Fruit fly (Drosophila melanogaster) whole organism, embryonic: ENCODE results near the gene nuf.
A peak's percentile ranks its signal among the peaks of the same experiment; 100 is the strongest.

ENCODE experiments used
- Abd-B ChIP-seq: fragments of 200-800 bp; sonication (Bioruptor generic); optimal IDR thresholded peaks from 2 replicates; lab custom pipeline; 2018; ENCODE audit warnings: missing biosample characterization, mild to moderate bottlenecking, missing genetic modification characterization, moderate library complexity
- Atf6 ChIP-seq: fragments of 200-800 bp; sonication (Bioruptor generic); IDR thresholded peaks from 2 replicates; pipeline ENCODE4 v1.3.6; 2022; ENCODE audit warnings: missing biosample characterization, missing genetic modification characterization
- CG10267 ChIP-seq: fragments of 200-800 bp; sonication (Bioruptor generic); optimal IDR thresholded peaks from 2 replicates; lab custom pipeline; 2018; ENCODE audit warnings: missing biosample characterization, mild to moderate bottlenecking, missing genetic modification characterization, moderate library complexity
- CG10274 ChIP-seq: fragments of 200-800 bp; sonication (Bioruptor generic); optimal IDR thresholded peaks from 3 replicates; lab custom pipeline; 2017; ENCODE audit warnings: missing biosample characterization, mild to moderate bottlenecking, missing genetic modification characterization
- CG10462 ChIP-seq: fragments of 200-800 bp; sonication (Bioruptor generic); optimal IDR thresholded peaks from 2 replicates; lab custom pipeline; 2016; ENCODE audit warnings: missing biosample characterization, missing genetic modification characterization
- CG11723 ChIP-seq: fragments of 200-800 bp; sonication (Bioruptor generic); optimal IDR thresholded peaks from 2 replicates; lab custom pipeline; 2017; ENCODE audit warnings: missing biosample characterization, mild to moderate bottlenecking, missing genetic modification characterization
- CG12659 ChIP-seq: fragments of 200-800 bp; sonication (Bioruptor generic); optimal IDR thresholded peaks from 3 replicates; lab custom pipeline; 2017; ENCODE audit warnings: mild to moderate bottlenecking, missing biosample characterization, missing genetic modification reagents, missing genetic modification characterization
- CG1792 ChIP-seq: fragments of 200-800 bp; sonication (Bioruptor generic); optimal IDR thresholded peaks from 2 replicates; lab custom pipeline; 2016; ENCODE audit warnings: missing biosample characterization, missing genetic modification characterization
- CG2116 ChIP-seq: fragments of 200-800 bp; sonication (Bioruptor generic); optimal IDR thresholded peaks from 3 replicates; lab custom pipeline; 2018; ENCODE audit warnings: missing biosample characterization, mild to moderate bottlenecking, missing genetic modification characterization
- CG2199 ChIP-seq: fragments of 200-800 bp; sonication (Bioruptor generic); IDR thresholded peaks from 3 replicates; pipeline ENCODE4 v1.3.6; 2022; ENCODE audit warnings: missing biosample characterization, missing genetic modification characterization
- CG2712 ChIP-seq: fragments of 200-800 bp; optimal IDR thresholded peaks from 3 replicates; lab custom pipeline; 2019; ENCODE audit warnings: missing biosample characterization, mild to moderate bottlenecking, missing genetic modification characterization, moderate library complexity
- CG31365 ChIP-seq: fragments of 200-800 bp; sonication (Bioruptor generic); optimal IDR thresholded peaks from 2 replicates; lab custom pipeline; 2018; ENCODE audit warnings: missing biosample characterization, mild to moderate bottlenecking, missing genetic modification characterization
- CG3281 ChIP-seq: fragments of 200-800 bp; sonication (Bioruptor generic); optimal IDR thresholded peaks from 3 replicates; lab custom pipeline; 2017; ENCODE audit warnings: missing biosample characterization, mild to moderate bottlenecking, missing genetic modification characterization
- CG3726 ChIP-seq: fragments of 200-800 bp; sonication (Bioruptor generic); IDR thresholded peaks from 3 replicates; pipeline ENCODE4, ENCODE4 v1.3.6; 2022; ENCODE audit warnings: missing biosample characterization, missing genetic modification characterization
- CG6854 ChIP-seq: fragments of 200-800 bp; sonication (Bioruptor generic); optimal IDR thresholded peaks from 3 replicates; lab custom pipeline; 2017; ENCODE audit warnings: missing biosample characterization, mild to moderate bottlenecking, missing genetic modification characterization
- CG7271 ChIP-seq: fragments of 200-800 bp; sonication (Bioruptor generic); optimal IDR thresholded peaks from 2 replicates; lab custom pipeline; 2018; ENCODE audit warnings: missing biosample characterization, mild to moderate bottlenecking, missing genetic modification characterization, moderate library complexity
- CG8290 ChIP-seq, 3 experiments: fragments of 200-800 bp; sonication (Bioruptor generic); optimal IDR thresholded peaks; 2 replicates each; lab custom pipeline; 2016 to 2019; ENCODE audit warnings: missing biosample characterization in 3 of 3, missing genetic modification characterization in 3 of 3, mild to moderate bottlenecking in 2 of 3, moderate library complexity in 1 of 3
- D ChIP-seq, 2 experiments: fragments of 200-800 bp in 1 of 2; fragments of >200 bp in 1 of 2; sonication (Bioruptor generic) in 1 of 2; optimal IDR thresholded peaks; 2 replicates in 1 of 2; 3 replicates in 1 of 2; lab custom pipeline; 2017; ENCODE audit warnings: mild to moderate bottlenecking in 1 of 2, missing biosample characterization in 1 of 2, missing genetic modification characterization in 1 of 2, missing genetic modification reagents in 1 of 2
- D19B ChIP-seq: fragments of 200-800 bp; sonication (Bioruptor generic); optimal IDR thresholded peaks from 2 replicates; lab custom pipeline; 2017; ENCODE audit warnings: missing biosample characterization, mild to moderate bottlenecking, missing genetic modification characterization
- HmgD ChIP-seq: fragments of 200-800 bp; sonication (Bioruptor generic); optimal IDR thresholded peaks from 3 replicates; lab custom pipeline; 2016; ENCODE audit warnings: missing biosample characterization, missing genetic modification characterization
- HmgZ ChIP-seq: fragments of 200-800 bp; sonication (Bioruptor generic); optimal IDR thresholded peaks from 2 replicates; lab custom pipeline; 2018; ENCODE audit warnings: missing biosample characterization, mild to moderate bottlenecking, missing genetic modification characterization
- Hsf ChIP-seq: fragments of 200-800 bp; sonication (Bioruptor generic); optimal IDR thresholded peaks from 3 replicates; lab custom pipeline; 2016; ENCODE audit warnings: missing biosample characterization, missing genetic modification characterization
- NC2α ChIP-seq: fragments of 200-800 bp; sonication (Bioruptor generic); optimal IDR thresholded peaks from 2 replicates; lab custom pipeline; 2016; ENCODE audit warnings: missing biosample characterization, missing genetic modification characterization
- NC2β ChIP-seq: fragments of 200-800 bp; sonication (Bioruptor generic); optimal IDR thresholded peaks from 2 replicates; lab custom pipeline; 2016; ENCODE audit warnings: missing biosample characterization, missing genetic modification characterization
- Neu2 ChIP-seq: fragments of 200-800 bp; sonication (Bioruptor generic); optimal IDR thresholded peaks from 3 replicates; lab custom pipeline; 2016; ENCODE audit warnings: missing biosample characterization, missing genetic modification characterization, borderline replicate concordance
- Oaz ChIP-seq: fragments of 200-800 bp; sonication (Bioruptor generic); IDR thresholded peaks from 2 replicates; pipeline ENCODE4 v1.3.6; 2022; ENCODE audit warnings: missing biosample characterization, missing genetic modification characterization
- Rx ChIP-seq: fragments of 200-800 bp; sonication (Bioruptor generic); IDR thresholded peaks from 2 replicates; pipeline ENCODE4 v1.3.6; 2022; ENCODE audit warnings: missing biosample characterization, missing genetic modification characterization
- Sin3A ChIP-seq: fragments of >200 bp; optimal IDR thresholded peaks from 2 replicates; lab custom pipeline; 2018
- Xbp1 ChIP-seq: fragments of 200-800 bp; sonication (Bioruptor generic); optimal IDR thresholded peaks from 3 replicates; lab custom pipeline; 2016; ENCODE audit warnings: missing biosample characterization, mild to moderate bottlenecking, missing genetic modification characterization
- ab ChIP-seq: fragments of 200-800 bp; sonication (Bioruptor generic); optimal IDR thresholded peaks from 2 replicates; lab custom pipeline; 2016; ENCODE audit warnings: missing biosample characterization, missing genetic modification characterization
- amos ChIP-seq: fragments of 200-800 bp; sonication (Bioruptor generic); IDR thresholded peaks from 2 replicates; pipeline ENCODE4 v1.3.6; 2022; ENCODE audit warnings: missing biosample characterization, missing genetic modification characterization; ENCODE audit not compliant: partially characterized antibody
- aop ChIP-seq: fragments of 200-800 bp; sonication (Bioruptor generic); IDR thresholded peaks from 2 replicates; pipeline ENCODE4 v1.3.6; 2022; ENCODE audit warnings: missing biosample characterization, missing genetic modification characterization
- cas ChIP-seq: fragments of 200-800 bp; sonication (Bioruptor generic); IDR thresholded peaks from 2 replicates; pipeline ENCODE4 v1.3.6; 2022; ENCODE audit warnings: missing biosample characterization, missing genetic modification characterization
- crol ChIP-seq: fragments of 200-800 bp; sonication (Bioruptor generic); IDR thresholded peaks from 2 replicates; pipeline ENCODE4 v1.3.6; 2022; ENCODE audit warnings: missing biosample characterization, missing genetic modification characterization
- fd96Cb ChIP-seq: fragments of 200-800 bp; sonication (Bioruptor generic); optimal IDR thresholded peaks from 2 replicates; lab custom pipeline; 2018; ENCODE audit warnings: missing biosample characterization, mild to moderate bottlenecking, missing genetic modification characterization, moderate library complexity
- fru ChIP-seq: fragments of >200 bp; optimal IDR thresholded peaks from 2 replicates; lab custom pipeline; 2017
- ftz-f1 ChIP-seq: fragments of 200-800 bp; sonication (Bioruptor generic); optimal IDR thresholded peaks from 2 replicates; lab custom pipeline; 2016; ENCODE audit warnings: missing biosample characterization, missing genetic modification characterization
- jing ChIP-seq: fragments of 200-800 bp; sonication (Bioruptor generic); optimal IDR thresholded peaks from 2 replicates; lab custom pipeline; 2018; ENCODE audit warnings: missing biosample characterization, mild to moderate bottlenecking, missing genetic modification characterization
- kni ChIP-seq: fragments of 200-800 bp; sonication (Bioruptor generic); optimal IDR thresholded peaks from 3 replicates; lab custom pipeline; 2017; ENCODE audit warnings: mild to moderate bottlenecking, missing biosample characterization, missing genetic modification reagents, missing genetic modification characterization
- mam ChIP-seq: fragments of 200-800 bp; sonication (Bioruptor generic); optimal IDR thresholded peaks from 3 replicates; lab custom pipeline; 2016; ENCODE audit warnings: missing biosample characterization, missing genetic modification characterization
- nau ChIP-seq: fragments of 200-800 bp; sonication (Bioruptor generic); optimal IDR thresholded peaks from 3 replicates; lab custom pipeline; 2017; ENCODE audit warnings: missing biosample characterization, mild to moderate bottlenecking, missing genetic modification characterization, missing genetic modification reagents
- nerfin-1 ChIP-seq: fragments of 200-800 bp; sonication (Bioruptor generic); optimal IDR thresholded peaks from 3 replicates; lab custom pipeline; 2019; ENCODE audit warnings: missing biosample characterization, mild to moderate bottlenecking, missing genetic modification characterization, moderate library complexity
- odd ChIP-seq: fragments of 200-800 bp; sonication (Bioruptor generic); optimal IDR thresholded peaks from 2 replicates; lab custom pipeline; 2017; ENCODE audit warnings: missing biosample characterization, mild to moderate bottlenecking, missing genetic modification characterization
- pan ChIP-seq, 4 experiments: fragments of >200 bp in 3 of 4; fragments of 200-800 bp in 1 of 4; sonication (Bioruptor generic) in 1 of 4; optimal IDR thresholded peaks in 3 of 4; IDR thresholded peaks in 1 of 4; 2 replicates each; pipeline versions ENCODE4 v1.3.6 to Lab custom; 2017 to 2022; ENCODE audit warnings: missing biosample characterization in 2 of 4, missing genetic modification characterization in 2 of 4, mixed read lengths in 1 of 4
- phol ChIP-seq: fragments of 200-800 bp; sonication (Bioruptor generic); optimal IDR thresholded peaks from 3 replicates; lab custom pipeline; 2018; ENCODE audit warnings: missing biosample characterization, mild to moderate bottlenecking, missing genetic modification characterization, moderate library complexity
- prd ChIP-seq, 3 experiments: fragments of >200 bp in 2 of 3; fragments of 200-800 bp in 1 of 3; sonication (Bioruptor generic) in 1 of 3; optimal IDR thresholded peaks in 2 of 3; IDR thresholded peaks in 1 of 3; 2 replicates in 2 of 3; 3 replicates in 1 of 3; pipeline versions ENCODE4 v1.3.6 to Lab custom; 2017 to 2022; ENCODE audit warnings: missing biosample characterization in 1 of 3, missing genetic modification characterization in 1 of 3
- ssp ChIP-seq: fragments of 200-800 bp; sonication (Bioruptor generic); IDR thresholded peaks from 2 replicates; pipeline ENCODE4 v1.3.6; 2022; ENCODE audit warnings: missing biosample characterization, missing genetic modification characterization
- stc ChIP-seq: fragments of 200-800 bp; sonication (Bioruptor generic); IDR thresholded peaks from 2 replicates; pipeline ENCODE4 v1.3.6; 2022; ENCODE audit warnings: missing biosample characterization, missing genetic modification characterization
- tap ChIP-seq: fragments of 200-800 bp; optimal IDR thresholded peaks from 3 replicates; lab custom pipeline; 2019; ENCODE audit warnings: missing biosample characterization, mild to moderate bottlenecking, missing genetic modification characterization, moderate library complexity
- tgo ChIP-seq: fragments of 200-800 bp; sonication (Bioruptor generic); IDR thresholded peaks from 3 replicates; pipeline ENCODE4 v1.3.6; 2022; ENCODE audit warnings: missing biosample characterization, missing genetic modification characterization

nuf gene

DNA sequence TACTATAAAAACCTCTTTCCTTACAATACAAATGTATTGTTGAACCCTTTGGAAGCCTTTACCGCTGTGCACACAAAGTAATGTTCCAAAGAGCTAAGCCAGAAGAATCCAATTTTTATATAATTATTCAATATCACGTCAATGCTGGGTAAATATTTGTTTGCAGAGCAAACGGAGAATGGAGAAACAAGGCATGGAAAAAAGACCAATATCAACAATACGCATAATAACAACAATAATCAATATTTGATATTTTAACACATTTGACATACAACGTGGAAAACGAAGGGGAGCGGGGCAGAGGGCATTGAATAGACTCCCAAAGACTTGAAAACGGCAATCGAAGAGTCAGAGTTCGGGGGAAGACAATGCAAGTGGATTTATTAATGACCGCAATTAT lies 16.5 kb upstream of the nuf start (continued):
- TF ChIP-seq CG7271 (tag; lab: Kevin White, UChicago) (no peak), Atf6 (GFP tag; lab: Robert Waterston, UW) (peak; percentile 72), tap (peak; percentile 77), CG6854 (GFP tag; lab: Kevin White, UChicago) (peak; percentile 56), D (optimal IDR thresholded peaks at IDR 0.05; lab: Kevin White, UChicago) (no peak), D (GFP tag; optimal IDR thresholded peaks at IDR 0.05; lab: Kevin White, UChicago) (peak; percentile 91), mam (GFP tag; lab: Kevin White, UChicago) (no peak), Xbp1 (no peak), Oaz (no peak), HmgZ (peak; percentile 95), CG12659 (peak; percentile 91), CG10274 (peak; percentile 30), CG3726 (GFP tag; lab: Robert Waterston, UW) (no peak), CG2116 (GFP tag; lab: Kevin White, UChicago) (peak; percentile 37), odd (GFP tag; lab: Kevin White, UChicago) (peak; percentile 73), CG1792 (no peak), kni (GFP tag; lab: Kevin White, UChicago) (peak; percentile 47), ab (no peak), CG2712 (tag; lab: Kevin White, UChicago) (peak; percentile 53), Rx (GFP tag; lab: Robert Waterston, UW) (no peak), Sin3A (lab: Kevin White, UChicago) (no peak), ftz-f1 (GFP tag; lab: Kevin White, UChicago) (no peak), CG2199 (GFP tag; lab: Robert Waterston, UW) (no peak), CG31365 (peak; percentile 56), stc (peak; percentile 8; the same call in 1 of the 2 replicates), NC2α (GFP tag; lab: Kevin White, UChicago) (peak; percentile 32), CG3281 (GFP tag; lab: Kevin White, UChicago) (peak; percentile 78), CG10267 (tag; lab: Kevin White, UChicago) (peak; percentile 42), fd96Cb (tag; lab: Kevin White, UChicago) (peak; percentile 39), CG8290 (GFP tag; optimal IDR thresholded peaks at IDR 0.05; lab: Kevin White, UChicago) (peak; percentile 1), CG8290 (tag; optimal IDR thresholded peaks at IDR 0.05; lab: Kevin White, UChicago) (peak; percentile 59 to 85), CG11723 (GFP tag; lab: Kevin White, UChicago) (peak; percentile 47), phol (tag; lab: Kevin White, UChicago) (no peak), ssp (GFP tag; lab: Robert Waterston, UW) (no peak), cas (GFP tag; lab: Robert Waterston, UW) (no peak), prd (optimal IDR thresholded peaks at IDR 0.05; lab: Kevin White, UChicago) (no peak), prd (GFP tag; IDR thresholded peaks at IDR 0.05; lab: Robert Waterston, UW) (no peak), jing (GFP tag; lab: Kevin White, UChicago) (no peak), nau (GFP tag; lab: Kevin White, UChicago) (peak; percentile 76), CG10462 (GFP tag; lab: Kevin White, UChicago) (peak; percentile 11), tgo (GFP tag; lab: Robert Waterston, UW) (no peak), crol (GFP tag; lab: Robert Waterston, UW) (peak; percentile 30; the same call in 1 of the 2 replicates), D19B (GFP tag; lab: Kevin White, UChicago) (no peak), amos (GFP tag; lab: Robert Waterston, UW) (no peak), NC2β (GFP tag; lab: Kevin White, UChicago) (no peak), Abd-B (GFP tag; lab: Kevin White, UChicago) (no peak), pan (optimal IDR thresholded peaks at IDR 0.05; lab: Kevin White, UChicago) (no peak), pan (GFP tag; optimal IDR thresholded peaks at IDR 0.05 in 1 of 2, IDR thresholded peaks at IDR 0.05 in 1 of 2) (peak in 1 of 2 experiments; percentile 5), nerfin-1 (tag; lab: Kevin White, UChicago) (peak; percentile 22), fru (no peak), HmgD (GFP tag; lab: Kevin White, UChicago) (no peak), aop (GFP tag; lab: Robert Waterston, UW) (no peak), Hsf (GFP tag; lab: Kevin White, UChicago) (peak; percentile 61), Neu2 (GFP tag; lab: Kevin White, UChicago) (no peak)
